Fruit fly (Drosophila melanogaster) whole organism, embryonic: Measurements from ENCODE around the gene CG32032.

Experiments
- Asciz ChIP-seq: fragments of 200-800 bp; sonication (Bioruptor generic); optimal IDR thresholded peaks from 2 replicates; lab custom pipeline; 2017; ENCODE audit warnings: missing biosample characterization, mild to moderate bottlenecking, missing genetic modification characterization, missing genetic modification reagents
- CG10274 ChIP-seq: fragments of 200-800 bp; sonication (Bioruptor generic); optimal IDR thresholded peaks from 3 replicates; lab custom pipeline; 2017; ENCODE audit warnings: missing biosample characterization, mild to moderate bottlenecking, missing genetic modification characterization
- CG10654 ChIP-seq: fragments of 200-800 bp; sonication (Bioruptor generic); optimal IDR thresholded peaks from 2 replicates; lab custom pipeline; 2016; ENCODE audit warnings: missing biosample characterization, missing genetic modification characterization
- CG11723 ChIP-seq: fragments of 200-800 bp; sonication (Bioruptor generic); optimal IDR thresholded peaks from 2 replicates; lab custom pipeline; 2017; ENCODE audit warnings: missing biosample characterization, mild to moderate bottlenecking, missing genetic modification characterization
- CG13624 ChIP-seq: fragments of 200-800 bp; sonication (Bioruptor generic); optimal IDR thresholded peaks from 2 replicates; lab custom pipeline; 2016; ENCODE audit warnings: missing biosample characterization, missing genetic modification characterization
- CG18011 ChIP-seq: fragments of 200-800 bp; sonication (Bioruptor generic); optimal IDR thresholded peaks from 2 replicates; lab custom pipeline; 2017; ENCODE audit warnings: missing biosample characterization, missing genetic modification characterization, mild to moderate bottlenecking, moderate library complexity, missing genotype
- CG30020 ChIP-seq: fragments of 200-800 bp; optimal IDR thresholded peaks from 2 replicates; lab custom pipeline; 2019; ENCODE audit warnings: missing biosample characterization, mild to moderate bottlenecking, missing genetic modification characterization, moderate library complexity
- CG31388 ChIP-seq: fragments of 200-800 bp; sonication (Bioruptor generic); optimal IDR thresholded peaks from 2 replicates; lab custom pipeline; 2016; ENCODE audit warnings: missing biosample characterization, missing genetic modification characterization
- CG4328 ChIP-seq: fragments of 200-800 bp; sonication (Bioruptor generic); optimal IDR thresholded peaks from 3 replicates; lab custom pipeline; 2017; ENCODE audit warnings: missing biosample characterization, missing genetic modification reagents, missing genetic modification characterization
- CG4404 ChIP-seq: fragments of 200-800 bp; sonication (Bioruptor generic); IDR thresholded peaks from 2 replicates; pipeline ENCODE4 v1.3.6; 2022; ENCODE audit warnings: missing biosample characterization, missing genetic modification characterization
- CG4617 ChIP-seq: fragments of 200-800 bp; sonication (Bioruptor generic); optimal IDR thresholded peaks from 3 replicates; lab custom pipeline; 2016; ENCODE audit warnings: missing biosample characterization, missing genetic modification characterization, borderline replicate concordance
- CG5245 ChIP-seq: fragments of 200-800 bp; sonication (Bioruptor generic); optimal IDR thresholded peaks from 3 replicates; lab custom pipeline; 2016; ENCODE audit warnings: missing biosample characterization, missing genetic modification characterization
- CG5953 ChIP-seq: fragments of 200-800 bp; sonication (Bioruptor generic); IDR thresholded peaks from 2 replicates; pipeline ENCODE4 v1.3.6; 2022; ENCODE audit warnings: missing biosample characterization, missing genetic modification characterization
- CG6654 ChIP-seq: fragments of 200-800 bp; sonication (Bioruptor generic); optimal IDR thresholded peaks from 2 replicates; lab custom pipeline; 2017; ENCODE audit warnings: missing biosample characterization, mild to moderate bottlenecking, missing genetic modification characterization
- CG6689 ChIP-seq: fragments of 200-800 bp; sonication (Bioruptor generic); IDR thresholded peaks from 2 replicates; pipeline ENCODE4 v1.3.6; 2022; ENCODE audit warnings: missing biosample characterization, missing genetic modification characterization
- CG6765 ChIP-seq: fragments of 200-800 bp; sonication (Bioruptor generic); optimal IDR thresholded peaks from 3 replicates; lab custom pipeline; 2017; ENCODE audit warnings: missing biosample characterization, mild to moderate bottlenecking, missing genetic modification characterization
- CG7271 ChIP-seq: fragments of 200-800 bp; sonication (Bioruptor generic); optimal IDR thresholded peaks from 2 replicates; lab custom pipeline; 2018; ENCODE audit warnings: missing biosample characterization, mild to moderate bottlenecking, missing genetic modification characterization, moderate library complexity
- CG7839 ChIP-seq: fragments of 200-800 bp; sonication (Bioruptor generic); optimal IDR thresholded peaks from 3 replicates; lab custom pipeline; 2018; ENCODE audit warnings: missing biosample characterization, mild to moderate bottlenecking, missing genetic modification characterization, moderate library complexity
- CG7963 ChIP-seq: fragments of 200-800 bp; sonication (Bioruptor generic); IDR thresholded peaks from 3 replicates; pipeline ENCODE4 v1.3.6; 2022; ENCODE audit warnings: missing biosample characterization, missing genetic modification characterization; ENCODE audit not compliant: partially characterized antibody
- CG9609 ChIP-seq: fragments of 200-800 bp; sonication (Bioruptor generic); optimal IDR thresholded peaks from 3 replicates; lab custom pipeline; 2016; ENCODE audit warnings: missing biosample characterization, missing genetic modification characterization
- CG9727 ChIP-seq: fragments of 200-800 bp; sonication (Bioruptor generic); optimal IDR thresholded peaks from 3 replicates; lab custom pipeline; 2017; ENCODE audit warnings: missing biosample characterization, mild to moderate bottlenecking, missing genetic modification characterization
- CrebB ChIP-seq: fragments of 200-800 bp; sonication (Bioruptor generic); optimal IDR thresholded peaks from 3 replicates; lab custom pipeline; 2018; ENCODE audit warnings: missing biosample characterization, mild to moderate bottlenecking, missing genetic modification characterization
- D19B ChIP-seq: fragments of 200-800 bp; sonication (Bioruptor generic); optimal IDR thresholded peaks from 2 replicates; lab custom pipeline; 2017; ENCODE audit warnings: missing biosample characterization, mild to moderate bottlenecking, missing genetic modification characterization
- Dp ChIP-seq: fragments of 200-800 bp; sonication (Bioruptor generic); optimal IDR thresholded peaks from 2 replicates; lab custom pipeline; 2018; ENCODE audit warnings: missing biosample characterization, mild to moderate bottlenecking, missing genetic modification characterization, moderate library complexity
- Fer1 ChIP-seq: fragments of 200-800 bp; sonication (Bioruptor generic); optimal IDR thresholded peaks from 2 replicates; lab custom pipeline; 2017; ENCODE audit warnings: missing biosample characterization, mild to moderate bottlenecking, missing genetic modification characterization
- Fer2 ChIP-seq: fragments of 200-800 bp; sonication (Bioruptor generic); optimal IDR thresholded peaks from 2 replicates; lab custom pipeline; 2018; ENCODE audit warnings: missing biosample characterization, mild to moderate bottlenecking, missing genetic modification characterization, moderate library complexity
- MESR4 ChIP-seq: fragments of 200-800 bp; sonication (Bioruptor generic); optimal IDR thresholded peaks from 2 replicates; lab custom pipeline; 2018; ENCODE audit warnings: missing biosample characterization, mild to moderate bottlenecking, missing genetic modification characterization, moderate library complexity
- NfI ChIP-seq: fragments of 200-800 bp; sonication (Bioruptor generic); optimal IDR thresholded peaks from 3 replicates; lab custom pipeline; 2018; ENCODE audit warnings: missing biosample characterization, mild to moderate bottlenecking, missing genetic modification characterization, moderate library complexity
- Sox100B ChIP-seq: fragments of 200-800 bp; sonication (Bioruptor generic); optimal IDR thresholded peaks from 3 replicates; lab custom pipeline; 2018; ENCODE audit warnings: missing biosample characterization, mild to moderate bottlenecking, missing genetic modification characterization
- Sry-β ChIP-seq: fragments of 200-800 bp; sonication (Bioruptor generic); optimal IDR thresholded peaks from 2 replicates; lab custom pipeline; 2018; ENCODE audit warnings: missing biosample characterization, mild to moderate bottlenecking, missing genetic modification characterization, moderate library complexity
- Taf1 ChIP-seq: fragments of 200-800 bp; sonication (Bioruptor generic); IDR thresholded peaks from 2 replicates; pipeline ENCODE4 v1.3.6; 2022; ENCODE audit warnings: missing biosample characterization, missing genetic modification characterization
- bsh ChIP-seq, 2 experiments: fragments of 200-800 bp; sonication (Bioruptor generic); optimal IDR thresholded peaks; 2 replicates each; lab custom pipeline; 2017 to 2018; ENCODE audit warnings: mild to moderate bottlenecking in 2 of 2, missing biosample characterization in 2 of 2, missing genetic modification characterization in 2 of 2, moderate library complexity in 1 of 2
- cad ChIP-seq: fragments of >200 bp; optimal IDR thresholded peaks from 2 replicates; lab custom pipeline; 2017; ENCODE audit warnings: missing biosample characterization, missing genetic modification characterization
- caup ChIP-seq: fragments of 200-800 bp; sonication (Bioruptor generic); optimal IDR thresholded peaks from 3 replicates; lab custom pipeline; 2017; ENCODE audit warnings: missing biosample characterization, mild to moderate bottlenecking, missing genetic modification characterization, moderate library complexity; ENCODE audit not compliant: severe bottlenecking
- danr ChIP-seq: fragments of 200-800 bp; sonication (Bioruptor generic); IDR thresholded peaks from 2 replicates; pipeline ENCODE4 v1.3.6; 2022; ENCODE audit warnings: missing biosample characterization, missing genetic modification characterization
- dati ChIP-seq: fragments of 200-800 bp; sonication (Bioruptor generic); IDR thresholded peaks from 2 replicates; pipeline ENCODE4 v1.3.6; 2022; ENCODE audit warnings: missing biosample characterization, missing genetic modification characterization
- gem ChIP-seq: fragments of 200-800 bp; sonication (Bioruptor generic); optimal IDR thresholded peaks from 2 replicates; lab custom pipeline; 2019; ENCODE audit warnings: missing biosample characterization, mild to moderate bottlenecking, missing genetic modification characterization, moderate library complexity
- her ChIP-seq: fragments of 200-800 bp; sonication (Bioruptor generic); optimal IDR thresholded peaks from 2 replicates; lab custom pipeline; 2016; ENCODE audit warnings: missing biosample characterization, missing genetic modification characterization
- klu ChIP-seq: fragments of 200-800 bp; sonication (Bioruptor generic); IDR thresholded peaks from 2 replicates; pipeline ENCODE4 v1.3.6; 2022; ENCODE audit warnings: missing biosample characterization, missing genetic modification characterization
- lov ChIP-seq, 2 experiments: fragments of 200-800 bp in 1 of 2; fragments of >200 bp in 1 of 2; sonication (Bioruptor generic) in 1 of 2; IDR thresholded peaks in 1 of 2; optimal IDR thresholded peaks in 1 of 2; 2 replicates in 1 of 2; 3 replicates in 1 of 2; pipeline versions ENCODE4 v1.3.6 to Lab custom; 2017 to 2022; ENCODE audit warnings: missing biosample characterization in 1 of 2, missing genetic modification characterization in 1 of 2
- nau ChIP-seq: fragments of 200-800 bp; sonication (Bioruptor generic); optimal IDR thresholded peaks from 3 replicates; lab custom pipeline; 2017; ENCODE audit warnings: missing biosample characterization, mild to moderate bottlenecking, missing genetic modification characterization, missing genetic modification reagents
- pb ChIP-seq: fragments of 200-800 bp; sonication (Bioruptor generic); optimal IDR thresholded peaks from 3 replicates; lab custom pipeline; 2016; ENCODE audit warnings: missing biosample characterization, missing genetic modification characterization
- scrt ChIP-seq: fragments of 200-800 bp; sonication (Bioruptor generic); optimal IDR thresholded peaks from 2 replicates; lab custom pipeline; 2018; ENCODE audit warnings: missing biosample characterization, mild to moderate bottlenecking, missing genetic modification characterization, moderate library complexity
- stc ChIP-seq: fragments of 200-800 bp; sonication (Bioruptor generic); IDR thresholded peaks from 2 replicates; pipeline ENCODE4 v1.3.6; 2022; ENCODE audit warnings: missing biosample characterization, missing genetic modification characterization
- sug ChIP-seq: fragments of 200-800 bp; optimal IDR thresholded peaks from 2 replicates; lab custom pipeline; 2019; ENCODE audit warnings: missing biosample characterization, mild to moderate bottlenecking, missing genetic modification characterization, moderate library complexity
- tgo ChIP-seq: fragments of 200-800 bp; sonication (Bioruptor generic); IDR thresholded peaks from 3 replicates; pipeline ENCODE4 v1.3.6; 2022; ENCODE audit warnings: missing biosample characterization, missing genetic modification characterization
- vvl ChIP-seq: fragments of 200-800 bp; sonication (Bioruptor generic); IDR thresholded peaks from 2 replicates; pipeline ENCODE4 v1.3.6; 2022; ENCODE audit warnings: missing biosample characterization, missing genetic modification characterization
- zf30C ChIP-seq: fragments of 200-800 bp; sonication (Bioruptor generic); optimal IDR thresholded peaks from 3 replicates; lab custom pipeline; 2018; ENCODE audit warnings: missing biosample characterization, mild to moderate bottlenecking, missing genetic modification characterization

Gene CG32032

dm6 chr3L:9126888-9127689 is 34.2 kb downstream of the CG32032 start (continued):
- peak; percentile 18 for TF ChIP-seq CG18011 (GFP tag; lab: Kevin White, UChicago)
- no peak for TF ChIP-seq Asciz (GFP tag; lab: Kevin White, UChicago)
- TF ChIP-seq CG5245 (GFP tag; lab: Kevin White, UChicago) = no peak
- peak; percentile 57 for TF ChIP-seq scrt (GFP tag; lab: Kevin White, UChicago)
- no peak for TF ChIP-seq cad (GFP tag; lab: Kevin White, UChicago)
- no peak for TF ChIP-seq CG30020 (tag; lab: Kevin White, UChicago)
- TF ChIP-seq vvl (GFP tag; lab: Robert Waterston, UW) = peak; percentile 33; the same call in 1 of the 2 replicates
- peak; percentile 83 for TF ChIP-seq CG7839 (tag; lab: Kevin White, UChicago)
- TF ChIP-seq nau (GFP tag; lab: Kevin White, UChicago) = peak; percentile 47
- TF ChIP-seq Dp (GFP tag; lab: Kevin White, UChicago) = no peak
- peak; percentile 45 for TF ChIP-seq Sox100B (GFP tag; lab: Kevin White, UChicago)
- no peak for TF ChIP-seq lov (optimal IDR thresholded peaks at IDR 0.05; lab: Kevin White, UChicago)
- no peak for TF ChIP-seq lov (GFP tag; IDR thresholded peaks at IDR 0.05; lab: Robert Waterston, UW)
- peak; percentile 29 for TF ChIP-seq CG13624 (GFP tag; lab: Kevin White, UChicago)
- TF ChIP-seq dati (GFP tag; lab: Robert Waterston, UW) = no peak
- TF ChIP-seq pb (GFP tag; lab: Kevin White, UChicago) = no peak
- no peak for TF ChIP-seq her (GFP tag; lab: Kevin White, UChicago)
- TF ChIP-seq CG9727 (GFP tag; lab: Kevin White, UChicago) = peak; percentile 66
- peak; percentile 69 for TF ChIP-seq caup
- no peak for TF ChIP-seq CG7963
- TF ChIP-seq gem = peak; percentile 68
- no peak for TF ChIP-seq CG5953 (GFP tag; lab: Robert Waterston, UW)
- peak; percentile 80 for TF ChIP-seq sug (tag; lab: Kevin White, UChicago)
- no peak for TF ChIP-seq CG4617
- TF ChIP-seq tgo = peak; percentile 46; the same call in 2 of the 3 replicates
- peak; percentile 62 for TF ChIP-seq NfI (GFP tag; lab: Kevin White, UChicago)
- no peak for TF ChIP-seq Sry-β (GFP tag; lab: Kevin White, UChicago)
- TF ChIP-seq Fer1 (GFP tag; lab: Kevin White, UChicago) = peak; percentile 81
- TF ChIP-seq zf30C (GFP tag; lab: Kevin White, UChicago) = no peak
- no peak for TF ChIP-seq CG7271
- TF ChIP-seq CG4404 = no peak
- TF ChIP-seq CG6654 = no peak
- 0 out of 2 replicates have a peak, but pooled peaks have one; percentile 44 for TF ChIP-seq stc (GFP tag; lab: Robert Waterston, UW)
- peak; percentile 10 for TF ChIP-seq CG11723 (GFP tag; lab: Kevin White, UChicago)
- TF ChIP-seq Taf1 (GFP tag; lab: Robert Waterston, UW) = peak; percentile 39; the same call in 1 of the 2 replicates
- TF ChIP-seq CG6689 (GFP tag; lab: Robert Waterston, UW) = no peak; the same call in 1 of the 2 replicates
- TF ChIP-seq CG31388 (GFP tag; lab: Kevin White, UChicago) = no peak
- no peak for TF ChIP-seq Fer2 (tag; lab: Kevin White, UChicago)
- no peak for TF ChIP-seq MESR4 (GFP tag; lab: Kevin White, UChicago)
- TF ChIP-seq CG4328 (GFP tag; lab: Kevin White, UChicago) = peak; percentile 49
- TF ChIP-seq D19B (GFP tag; lab: Kevin White, UChicago) = peak; percentile 54
- peak; percentile 48; the same call in 1 of the 2 replicates for TF ChIP-seq klu (GFP tag; lab: Robert Waterston, UW)
- no peak for TF ChIP-seq bsh (GFP tag; optimal IDR thresholded peaks at IDR 0.05; lab: Kevin White, UChicago)
- TF ChIP-seq CG10274 (GFP tag; lab: Kevin White, UChicago) = peak; percentile 37
- TF ChIP-seq danr (GFP tag; lab: Robert Waterston, UW) = 0 out of 2 replicates have a peak, but pooled peaks have one; percentile 21
- peak; percentile 53 for TF ChIP-seq CG6765
- no peak for TF ChIP-seq CG10654 (GFP tag; lab: Kevin White, UChicago)
- TF ChIP-seq CG9609 (GFP tag; lab: Kevin White, UChicago) = no peak
- no peak for TF ChIP-seq CrebB (tag; lab: Kevin White, UChicago)
